Fruit fly (Drosophila melanogaster) whole organism, prepupa: ENCODE data around the gene CG6125.
A peak's percentile ranks its signal among the peaks of the same experiment; 100 is the strongest.

Source experiments
- Blimp-1 ChIP-seq: fragments of 200-800 bp; sonication (Bioruptor generic); optimal IDR thresholded peaks from 3 replicates; lab custom pipeline; 2017; ENCODE audit warnings: missing biosample characterization, missing genetic modification characterization, mild to moderate bottlenecking, moderate library complexity, missing genetic modification reagents
- CG10631 ChIP-seq: fragments of 200-800 bp; sonication (Bioruptor generic); optimal IDR thresholded peaks from 2 replicates; lab custom pipeline; 2016; ENCODE audit warnings: missing biosample characterization, missing genetic modification characterization
- CG11294 ChIP-seq: fragments of 200-800 bp; sonication (Bioruptor generic); IDR thresholded peaks from 2 replicates; pipeline ENCODE4 v1.3.6; 2022; ENCODE audit warnings: missing biosample characterization, missing genetic modification characterization
- CG11902 ChIP-seq: fragments of 200-800 bp; sonication (Bioruptor generic); optimal IDR thresholded peaks from 3 replicates; lab custom pipeline; 2016; ENCODE audit warnings: missing biosample characterization, missing genetic modification characterization
- CG15336 ChIP-seq: fragments of 200-800 bp; sonication (Bioruptor generic); IDR thresholded peaks from 2 replicates; pipeline ENCODE4 v1.3.6; 2022; ENCODE audit warnings: missing biosample characterization, missing genetic modification characterization
- CG1621 ChIP-seq: fragments of 200-800 bp; sonication (Bioruptor generic); optimal IDR thresholded peaks from 3 replicates; lab custom pipeline; 2018; ENCODE audit warnings: missing biosample characterization, mild to moderate bottlenecking, missing genetic modification characterization
- CG3032 ChIP-seq: fragments of 200-800 bp; optimal IDR thresholded peaks from 2 replicates; lab custom pipeline; 2019; ENCODE audit warnings: missing biosample characterization, mild to moderate bottlenecking, missing genetic modification characterization, moderate library complexity
- CG31627 ChIP-seq: fragments of 200-800 bp; sonication (Bioruptor generic); optimal IDR thresholded peaks from 3 replicates; lab custom pipeline; 2016; ENCODE audit warnings: missing biosample characterization, missing genetic modification characterization
- CG32006 ChIP-seq: fragments of 200-800 bp; sonication (Bioruptor generic); optimal IDR thresholded peaks from 3 replicates; lab custom pipeline; 2017; ENCODE audit warnings: missing biosample characterization, mild to moderate bottlenecking, missing genetic modification characterization
- CG34406 ChIP-seq: fragments of 200-800 bp; sonication (Bioruptor generic); optimal IDR thresholded peaks from 3 replicates; lab custom pipeline; 2016; ENCODE audit warnings: missing biosample characterization, missing genetic modification characterization
- CG3919 ChIP-seq: fragments of 200-800 bp; sonication (Bioruptor generic); optimal IDR thresholded peaks from 3 replicates; lab custom pipeline; 2016; ENCODE audit warnings: missing biosample characterization, missing genetic modification characterization
- CG4318 ChIP-seq: fragments of 200-800 bp; sonication (Bioruptor generic); optimal IDR thresholded peaks from 3 replicates; lab custom pipeline; 2017; ENCODE audit warnings: missing biosample characterization, mild to moderate bottlenecking, missing genetic modification characterization
- CG6163 ChIP-seq: fragments of 200-800 bp; sonication (Bioruptor generic); IDR thresholded peaks from 3 replicates; pipeline ENCODE4 v1.3.6; 2022; ENCODE audit warnings: missing biosample characterization, missing genetic modification characterization
- CG6276 ChIP-seq: fragments of 200-800 bp; sonication (Bioruptor generic); optimal IDR thresholded peaks from 2 replicates; lab custom pipeline; 2017; ENCODE audit warnings: missing biosample characterization, mild to moderate bottlenecking, missing genetic modification characterization
- CG6792 ChIP-seq: fragments of 200-800 bp; sonication (Bioruptor generic); optimal IDR thresholded peaks from 3 replicates; lab custom pipeline; 2016; ENCODE audit warnings: missing biosample characterization, missing genetic modification characterization
- CG6854 ChIP-seq: fragments of 200-800 bp; sonication (Bioruptor generic); optimal IDR thresholded peaks from 2 replicates; lab custom pipeline; 2017; ENCODE audit warnings: missing biosample characterization, mild to moderate bottlenecking, missing genetic modification characterization
- CG8319 ChIP-seq: fragments of 200-800 bp; sonication (Bioruptor generic); optimal IDR thresholded peaks from 3 replicates; lab custom pipeline; 2016; ENCODE audit warnings: missing biosample characterization, missing genetic modification characterization
- CG9139 ChIP-seq: fragments of 200-800 bp; sonication (Bioruptor generic); optimal IDR thresholded peaks from 3 replicates; lab custom pipeline; 2017; ENCODE audit warnings: missing biosample characterization, mild to moderate bottlenecking, missing genetic modification characterization
- Eip78C ChIP-seq: fragments of 200-800 bp; sonication (Bioruptor generic); peaks from one replicate; lab custom pipeline; 2016; ENCODE audit warnings: missing biosample characterization, missing genetic modification characterization
- Eip93F ChIP-seq: fragments of 200-800 bp; sonication (Bioruptor generic); optimal IDR thresholded peaks from 2 replicates; lab custom pipeline; 2016; ENCODE audit warnings: missing biosample characterization, mild to moderate bottlenecking, missing genetic modification characterization
- Ets96B ChIP-seq: fragments of 200-800 bp; optimal IDR thresholded peaks from 2 replicates; lab custom pipeline; 2019; ENCODE audit warnings: missing biosample characterization, mild to moderate bottlenecking, missing genetic modification characterization, moderate library complexity
- Gug ChIP-seq: fragments of 200-800 bp; sonication (Bioruptor generic); IDR thresholded peaks from 2 replicates; pipeline ENCODE4 v1.3.6; 2022; ENCODE audit warnings: missing biosample characterization, missing genetic modification characterization
- Hr4 ChIP-seq: fragments of 200-800 bp; sonication (Bioruptor generic); optimal IDR thresholded peaks from 3 replicates; lab custom pipeline; 2016; ENCODE audit warnings: missing biosample characterization, missing genetic modification characterization
- Lpt ChIP-seq: fragments of 200-800 bp; sonication (Bioruptor generic); optimal IDR thresholded peaks from 3 replicates; lab custom pipeline; 2016; ENCODE audit warnings: missing biosample characterization, missing genetic modification characterization
- OdsH ChIP-seq: fragments of 200-800 bp; sonication (Bioruptor generic); optimal IDR thresholded peaks from 3 replicates; lab custom pipeline; 2016; ENCODE audit warnings: missing biosample characterization, missing genetic modification characterization
- Sox102F ChIP-seq: fragments of 200-800 bp; sonication (Bioruptor generic); optimal IDR thresholded peaks from 2 replicates; lab custom pipeline; 2016; ENCODE audit warnings: missing biosample characterization, mild to moderate bottlenecking, missing genetic modification characterization
- Sox14 ChIP-seq: fragments of 200-800 bp; sonication (Bioruptor generic); optimal IDR thresholded peaks from 3 replicates; lab custom pipeline; 2016; ENCODE audit warnings: missing biosample characterization, missing genetic modification characterization
- Sox15 ChIP-seq: fragments of 200-800 bp; sonication (Bioruptor generic); optimal IDR thresholded peaks from 3 replicates; lab custom pipeline; 2016; ENCODE audit warnings: missing biosample characterization, missing genetic modification characterization
- acj6 ChIP-seq: fragments of 200-800 bp; sonication (Bioruptor generic); optimal IDR thresholded peaks from 3 replicates; lab custom pipeline; 2016; ENCODE audit warnings: missing biosample characterization, missing genetic modification characterization
- cyc ChIP-seq: fragments of 200-800 bp; sonication (Bioruptor generic); optimal IDR thresholded peaks from 3 replicates; lab custom pipeline; 2016; ENCODE audit warnings: missing biosample characterization, missing genetic modification characterization
- dac ChIP-seq: fragments of 200-800 bp; sonication (Bioruptor generic); optimal IDR thresholded peaks from 2 replicates; lab custom pipeline; 2017; ENCODE audit warnings: missing biosample characterization, mild to moderate bottlenecking, missing genetic modification characterization
- eg ChIP-seq: fragments of 200-800 bp; sonication (Bioruptor generic); IDR thresholded peaks from 3 replicates; pipeline ENCODE4 v1.3.6; 2022; ENCODE audit warnings: missing biosample characterization, missing genetic modification characterization
- esn ChIP-seq: fragments of 200-800 bp; sonication (Bioruptor generic); optimal IDR thresholded peaks from 2 replicates; lab custom pipeline; 2016; ENCODE audit warnings: missing biosample characterization, mild to moderate bottlenecking, missing genetic modification characterization, moderate library complexity
- fd85E ChIP-seq: fragments of 200-800 bp; sonication (Bioruptor generic); optimal IDR thresholded peaks from 3 replicates; lab custom pipeline; 2016; ENCODE audit warnings: missing biosample characterization, missing genetic modification characterization
- fkh ChIP-seq: fragments of 200-800 bp; sonication (Bioruptor generic); optimal IDR thresholded peaks from 3 replicates; lab custom pipeline; 2017; ENCODE audit warnings: missing biosample characterization, mild to moderate bottlenecking, missing genetic modification characterization, moderate library complexity
- salr ChIP-seq, 2 experiments: fragments of 200-800 bp; sonication (Bioruptor generic); optimal IDR thresholded peaks; 3 replicates each; lab custom pipeline; 2016 to 2018; ENCODE audit warnings: missing biosample characterization in 2 of 2, missing genetic modification characterization in 2 of 2, mild to moderate bottlenecking in 1 of 2
- spab ChIP-seq: fragments of 200-800 bp; sonication (Bioruptor generic); optimal IDR thresholded peaks from 2 replicates; lab custom pipeline; 2017; ENCODE audit warnings: missing biosample characterization, mild to moderate bottlenecking, missing genetic modification characterization, missing genetic modification reagents
- ss ChIP-seq, 2 experiments: fragments of 200-800 bp; sonication (Bioruptor generic); optimal IDR thresholded peaks; 2 replicates in 1 of 2; 3 replicates in 1 of 2; lab custom pipeline; 2017 to 2018; ENCODE audit warnings: mild to moderate bottlenecking in 2 of 2, missing biosample characterization in 2 of 2, missing genetic modification characterization in 2 of 2, moderate library complexity in 1 of 2
- topi ChIP-seq: fragments of 200-800 bp; sonication (Bioruptor generic); optimal IDR thresholded peaks from 3 replicates; lab custom pipeline; 2016; ENCODE audit warnings: missing biosample characterization, missing genetic modification characterization
- vri ChIP-seq: fragments of 200-800 bp; sonication (Bioruptor generic); optimal IDR thresholded peaks from 3 replicates; lab custom pipeline; 2016; ENCODE audit warnings: missing biosample characterization, mild to moderate bottlenecking, missing genetic modification characterization

Gene CG6125

DNA sequence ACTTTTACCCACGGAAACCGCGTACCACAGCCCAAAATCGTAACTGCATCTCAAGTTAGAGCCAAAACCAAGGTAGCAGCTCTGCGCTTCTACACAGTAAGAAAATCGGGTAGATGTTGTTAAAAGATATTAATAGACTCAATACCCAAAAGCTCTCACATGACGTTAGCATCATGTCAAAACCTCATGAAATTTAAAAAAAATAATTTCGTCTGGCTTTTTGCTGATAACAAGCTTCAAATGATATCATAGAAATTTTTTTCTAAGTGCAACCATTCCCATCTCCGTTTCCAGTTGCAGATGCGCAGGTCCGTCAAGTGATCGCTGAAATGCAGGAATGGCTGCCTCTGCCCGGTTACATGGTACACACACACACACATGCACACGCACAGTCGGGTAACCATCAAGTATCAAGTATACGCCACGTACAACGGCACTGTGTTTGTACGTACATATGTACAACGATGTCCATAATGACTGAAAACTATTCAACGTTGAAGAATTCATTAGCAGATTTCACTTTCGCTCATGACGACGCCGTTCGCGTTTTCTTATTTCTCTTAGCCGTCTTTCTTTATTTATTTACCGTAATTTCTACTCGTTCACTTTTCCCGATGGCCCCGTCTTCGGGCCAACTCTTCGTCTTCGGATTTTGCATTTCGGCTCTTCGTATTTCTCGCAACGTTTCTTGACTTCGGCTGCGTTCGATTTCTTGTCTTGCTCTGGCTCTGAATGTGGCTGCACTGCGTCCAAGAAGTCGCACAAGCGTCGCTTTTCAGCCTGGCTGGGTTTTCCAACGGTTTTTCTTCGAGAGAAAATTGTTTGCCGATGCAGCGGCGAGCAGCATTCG lies 19.0 kb upstream of the CG6125 start (continued):
- TF ChIP-seq CG6276 (GFP tag; lab: Kevin White, UChicago) (peak; percentile 76), CG31627 (GFP tag; lab: Kevin White, UChicago) (no peak)

DNA sequence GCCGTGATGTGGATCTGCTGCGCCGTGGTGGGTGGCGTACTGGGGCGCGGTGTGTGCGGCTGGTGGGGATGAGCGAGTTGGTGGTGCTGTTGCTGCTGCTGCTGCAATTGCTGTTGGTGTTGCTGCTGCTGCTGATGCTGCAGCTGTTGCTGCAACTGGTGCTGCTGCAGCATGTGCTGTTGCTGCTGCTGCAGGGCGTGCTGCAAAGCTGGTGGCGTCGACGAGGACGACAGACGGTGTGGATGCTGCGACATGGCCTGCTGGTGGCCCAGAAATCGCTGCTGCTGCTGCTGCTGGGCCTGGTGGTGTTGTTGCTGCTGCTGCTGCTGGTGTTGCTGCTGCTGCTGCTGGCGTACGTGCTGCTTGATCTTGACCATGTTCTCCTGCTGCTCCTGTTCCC lies 17.3 kb upstream of the CG6125 start:
- TF ChIP-seq CG31627 (GFP tag; lab: Kevin White, UChicago) (no peak), eg (GFP tag; lab: Robert Waterston, UW) (no peak), vri (GFP tag; lab: Kevin White, UChicago) (no peak)
- TF ChIP-seq, all 60 proteins: peak for 0

DNA sequence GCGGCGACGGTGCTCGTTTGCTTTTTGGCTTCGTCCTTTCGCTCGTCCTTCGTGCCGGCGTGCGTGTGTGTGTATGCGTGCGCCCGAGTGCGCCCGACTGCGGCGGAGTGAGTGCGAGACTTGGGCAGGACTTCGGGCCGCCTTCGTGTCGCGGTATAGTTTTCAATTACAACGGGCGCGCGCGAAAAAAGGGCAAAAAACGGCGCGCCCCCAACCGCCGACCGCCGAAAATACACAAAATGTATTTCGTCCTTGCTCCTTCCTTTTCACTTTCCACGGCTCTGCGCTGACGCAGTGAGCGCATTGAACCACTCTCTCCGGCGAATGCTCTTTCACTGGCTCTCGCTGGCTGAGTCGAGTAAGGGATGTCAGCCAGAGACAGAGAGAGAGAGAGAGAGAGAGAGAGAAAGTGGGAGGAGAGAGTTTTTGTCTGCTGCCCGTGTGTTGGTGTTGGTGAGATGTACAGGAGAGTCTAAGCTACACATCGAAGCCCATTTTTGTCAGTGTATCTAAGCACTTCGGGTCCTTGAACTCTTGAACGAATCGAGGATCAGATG lies 13.6 kb upstream of the CG6125 start:
- peak; percentile 19 for TF ChIP-seq Blimp-1 (GFP tag; lab: Kevin White, UChicago)
- peak; percentile 56 for TF ChIP-seq Eip78C (GFP tag; lab: Kevin White, UChicago)
- TF ChIP-seq eg (GFP tag; lab: Robert Waterston, UW): 0 out of 3 replicates have a peak, but pooled peaks have one; percentile 28
- TF ChIP-seq CG6854 (GFP tag; lab: Kevin White, UChicago): no peak
- TF ChIP-seq ss (GFP tag; optimal IDR thresholded peaks at IDR 0.05; lab: Kevin White, UChicago): peak; percentile 7 to 15
- no peak for TF ChIP-seq CG8319 (GFP tag; lab: Kevin White, UChicago)

DNA sequence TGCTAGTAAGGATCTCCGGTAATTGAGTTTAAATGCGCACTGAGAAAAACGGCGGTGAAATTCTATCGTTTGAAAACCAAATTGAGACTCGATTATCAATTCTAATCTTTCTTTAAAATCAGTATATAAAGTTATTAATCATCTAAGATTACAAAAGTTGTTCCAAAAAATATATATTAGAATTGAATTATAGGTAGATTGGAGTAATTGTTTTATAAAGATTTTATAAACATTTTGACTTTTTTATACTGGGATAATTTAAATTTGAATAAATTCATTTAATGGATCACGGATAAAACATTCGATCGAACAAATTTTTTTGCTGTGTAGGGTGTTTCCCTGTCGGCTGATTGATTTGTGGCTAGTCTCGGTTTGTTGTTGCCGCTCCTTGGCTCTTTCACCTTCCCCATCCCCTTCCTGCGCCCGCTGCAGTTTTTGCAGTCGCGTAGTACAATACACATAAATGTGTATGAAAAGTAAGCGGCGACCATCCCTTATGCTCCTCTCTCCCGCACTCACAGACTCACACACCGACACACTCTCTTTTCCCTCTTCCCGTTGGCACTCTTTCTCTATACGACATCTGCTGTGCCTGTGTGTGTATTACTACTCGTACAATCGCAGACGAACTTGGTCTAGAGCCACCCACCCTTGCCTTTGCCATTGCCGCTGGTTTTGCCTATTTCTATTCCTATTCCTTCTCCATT lies 12.1 kb upstream of the CG6125 start:
- TF ChIP-seq ss (GFP tag; optimal IDR thresholded peaks at IDR 0.05; lab: Kevin White, UChicago) (peak in 1 of 2 experiments; percentile 45), spab (peak; percentile 20), CG32006 (GFP tag; lab: Kevin White, UChicago) (peak; percentile 55), CG9139 (GFP tag; lab: Kevin White, UChicago) (no peak), CG11294 (GFP tag; lab: Robert Waterston, UW) (no peak), CG11902 (no peak), Lpt (GFP tag; lab: Kevin White, UChicago) (no peak), CG6792 (GFP tag; lab: Kevin White, UChicago) (peak; percentile 33), CG4318 (GFP tag; lab: Kevin White, UChicago) (no peak), CG3919 (GFP tag; lab: Kevin White, UChicago) (peak; percentile 9), CG31627 (GFP tag; lab: Kevin White, UChicago) (peak; percentile 25), Ets96B (tag; lab: Kevin White, UChicago) (peak; percentile 22), CG6163 (GFP tag; lab: Robert Waterston, UW) (no peak), OdsH (GFP tag; lab: Kevin White, UChicago) (peak; percentile 39), dac (GFP tag; lab: Kevin White, UChicago) (peak; percentile 6), topi (GFP tag; lab: Kevin White, UChicago) (peak; percentile 19), CG10631 (GFP tag; lab: Kevin White, UChicago) (peak; percentile 47), cyc (GFP tag; lab: Kevin White, UChicago) (peak; percentile 16), CG3032 (tag; lab: Kevin White, UChicago) (peak; percentile 49), Sox15 (GFP tag; lab: Kevin White, UChicago) (no peak), Gug (no peak), esn (peak; percentile 45), CG34406 (GFP tag; lab: Kevin White, UChicago) (peak; percentile 39), CG8319 (GFP tag; lab: Kevin White, UChicago) (no peak), CG6276 (GFP tag; lab: Kevin White, UChicago) (no peak), salr (GFP tag; optimal IDR thresholded peaks at IDR 0.05; lab: Kevin White, UChicago) (peak in 1 of 2 experiments; percentile 24), acj6 (GFP tag; lab: Kevin White, UChicago) (peak; percentile 48), CG1621 (tag; lab: Kevin White, UChicago) (no peak), CG6854 (GFP tag; lab: Kevin White, UChicago) (no peak), CG15336 (GFP tag; lab: Robert Waterston, UW) (no peak), Sox102F (GFP tag; lab: Kevin White, UChicago) (peak; percentile 4), fkh (GFP tag; lab: Kevin White, UChicago) (no peak), Hr4 (GFP tag; lab: Kevin White, UChicago) (no peak), Eip93F (no peak), vri (GFP tag; lab: Kevin White, UChicago) (peak; percentile 10), Sox14 (GFP tag; lab: Kevin White, UChicago) (peak; percentile 1), fd85E (GFP tag; lab: Kevin White, UChicago) (no peak)
